Fruit fly (Drosophila melanogaster): Measurements from ENCODE around the gene CG43246.

The CG43246 gene

DNA sequence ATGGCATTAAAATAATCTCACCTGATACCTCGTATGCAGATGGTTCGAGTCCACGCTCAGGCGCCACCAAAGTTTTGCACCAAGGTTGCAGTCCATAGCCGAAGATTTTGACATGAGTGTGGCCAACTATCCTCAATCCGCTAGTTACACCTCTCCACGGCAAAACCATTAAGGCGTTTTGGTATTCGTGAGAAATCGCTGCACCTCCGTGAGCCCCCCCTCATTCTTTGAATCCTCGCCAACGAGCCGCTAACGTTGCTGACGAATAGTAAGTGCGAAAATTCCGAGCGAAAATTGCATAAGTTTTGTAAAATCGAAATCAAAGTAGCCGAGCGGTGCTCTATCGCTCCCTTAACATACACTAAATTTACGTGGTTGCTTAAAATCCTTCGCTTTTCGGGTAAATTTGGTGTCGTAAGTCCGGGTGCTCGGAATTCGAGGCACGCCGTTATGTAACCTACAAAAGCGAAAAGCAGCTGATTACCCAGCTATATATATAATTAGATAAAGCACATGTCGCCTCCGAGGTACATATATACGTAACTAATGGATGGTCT, 1.1 kb downstream of the CG43246 start, which contains the start of gene Mpcp2 (continued):
- TF ChIP-seq CG7839 (tag; optimal IDR thresholded peaks at IDR 0.05) (peak; percentile 13), Drgx (GFP tag; IDR thresholded peaks at IDR 0.05) (no peak), CG12391 (tag; optimal IDR thresholded peaks at IDR 0.05) (peak; percentile 60), CG2875 (GFP tag; optimal IDR thresholded peaks at IDR 0.05) (no peak), schlank (tag; optimal IDR thresholded peaks at IDR 0.05) (no peak), Atf6 (GFP tag; IDR thresholded peaks at IDR 0.05) (0 out of 2 replicates have a peak, but pooled peaks have one; percentile 26), dimm (GFP tag; IDR thresholded peaks at IDR 0.05) (no peak), esg (GFP tag; conservative IDR thresholded peaks at IDR 0.05) (no peak), CG17568 (GFP tag; optimal IDR thresholded peaks at IDR 0.05) (no peak), Mes4 (GFP tag; optimal IDR thresholded peaks at IDR 0.05) (peak; percentile 1), Hmx (GFP tag; optimal IDR thresholded peaks at IDR 0.05) (no peak), Dbx (GFP tag; IDR thresholded peaks at IDR 0.05) (peak; percentile 54; the same call in 1 of the 3 replicates), E2f1 (GFP tag; IDR thresholded peaks at IDR 0.05) (no peak), CG9215 (GFP tag; IDR thresholded peaks at IDR 0.05) (no peak), E2f2 (GFP tag; IDR thresholded peaks at IDR 0.05) (peak; percentile 62), sens-2 (GFP tag; IDR thresholded peaks at IDR 0.05) (no peak), CG34376 (GFP tag; optimal IDR thresholded peaks at IDR 0.05) (peak; percentile 46), Taf1 (GFP tag; IDR thresholded peaks at IDR 0.05) (no peak), CG2120 (GFP tag; optimal IDR thresholded peaks at IDR 0.05) (peak; percentile 50), CG32772 (GFP tag; IDR thresholded peaks at IDR 0.05) (no peak), lab (GFP tag; optimal IDR thresholded peaks at IDR 0.05) (peak; percentile 72), al (GFP tag; IDR thresholded peaks at IDR 0.05) (no peak), tll (GFP tag; optimal IDR thresholded peaks at IDR 0.05) (no peak), mld (GFP tag; IDR thresholded peaks at IDR 0.05; ENCODE audit: partially characterized antibody) (no peak), CG18599 (GFP tag; optimal IDR thresholded peaks at IDR 0.05) (peak; percentile 37), CG34422 (GFP tag; IDR thresholded peaks at IDR 0.05) (peak; percentile 59; the same call in 1 of the 3 replicates), CG4730 (GFP tag; IDR thresholded peaks at IDR 0.05) (no peak), CG8290 (GFP tag; optimal IDR thresholded peaks at IDR 0.05) (peak; percentile 64), CG8290 (tag; optimal IDR thresholded peaks at IDR 0.05) (peak in 1 of 2 experiments; percentile 94), CG4328 (GFP tag; optimal IDR thresholded peaks at IDR 0.05) (no peak), bigmax (GFP tag; optimal IDR thresholded peaks at IDR 0.05) (peak; percentile 77), CG1832 (GFP tag; optimal IDR thresholded peaks at IDR 0.05) (no peak), CG15514 (GFP tag; optimal IDR thresholded peaks at IDR 0.05) (peak; percentile 86), eve (GFP tag; optimal IDR thresholded peaks at IDR 0.05) (no peak), CG10431 (GFP tag; optimal IDR thresholded peaks at IDR 0.05) (no peak), CG31224 (GFP tag; IDR thresholded peaks at IDR 0.05) (no peak), H15 (GFP tag; IDR thresholded peaks at IDR 0.05) (no peak), CG11560 (tag; IDR thresholded peaks at IDR 0.05) (no peak; the same call in 2 of the 3 replicates), CG6175 (GFP tag; IDR thresholded peaks at IDR 0.05) (no peak), CG15269 (tag; optimal IDR thresholded peaks at IDR 0.05) (peak; percentile 26), Fer3 (tag; optimal IDR thresholded peaks at IDR 0.05) (no peak), kah (GFP tag; optimal IDR thresholded peaks at IDR 0.05) (peak; percentile 17), ems (GFP tag; optimal IDR thresholded peaks at IDR 0.05) (peak; percentile 15), CG4617 (GFP tag; optimal IDR thresholded peaks at IDR 0.05; ENCODE audit: borderline replicate concordance) (peak; percentile 76), lmd (GFP tag; IDR thresholded peaks at IDR 0.05) (no peak), CG6813 (GFP tag; optimal IDR thresholded peaks at IDR 0.05) (no peak), Asciz (GFP tag; optimal IDR thresholded peaks at IDR 0.05) (peak; percentile 14), cad (GFP tag; optimal IDR thresholded peaks at IDR 0.05) (no peak), ab (GFP tag; optimal IDR thresholded peaks at IDR 0.05) (no peak), chm (GFP tag; IDR thresholded peaks at IDR 0.05) (peak; percentile 48; the same call in 1 of the 2 replicates), CG31388 (GFP tag; optimal IDR thresholded peaks at IDR 0.05) (no peak)
